Worm (Caenorhabditis elegans): ENCODE data around the gene nhr-139.

The nhr-139 gene

ce11 chrV:7012617-7013016, 25.0 kb upstream of the nhr-139 start, which contains the start of gene srw-127:
Gene srw-127, plus strand, starts transcription at chrV:7012917.
- TF ChIP-seq hmbx-1 (tag; optimal IDR thresholded peaks at IDR 0.05) (no peak), ceh-13 (GFP tag; optimal IDR thresholded peaks at IDR 0.05) (no peak), sea-1 (GFP tag; conservative IDR thresholded peaks at IDR 0.05) (no peak), aly-1 (tag; optimal IDR thresholded peaks at IDR 0.05) (no peak), hnd-1 (tag; optimal IDR thresholded peaks at IDR 0.05) (no peak), flt-1 (GFP tag; IDR thresholded peaks at IDR 0.05) (no peak), ama-1 (optimal IDR thresholded peaks at IDR 0.05) (no peak), ets-7 (tag; optimal IDR thresholded peaks at IDR 0.05) (no peak), scrt-1 (GFP tag; IDR thresholded peaks at IDR 0.05) (no peak), tbx-37 (GFP tag; conservative IDR thresholded peaks at IDR 0.05) (no peak), B0310.2 (tag; optimal IDR thresholded peaks at IDR 0.05) (no peak), tra-4 (tag; optimal IDR thresholded peaks at IDR 0.05) (no peak), pes-1 (GFP tag; IDR thresholded peaks at IDR 0.05) (no peak), F13C5.2 (tag; optimal IDR thresholded peaks at IDR 0.05) (no peak), tbx-11 (GFP tag; IDR thresholded peaks at IDR 0.05) (no peak), hmg-4 (GFP tag; optimal IDR thresholded peaks at IDR 0.05) (no peak)

- no peak for TF ChIP-seq ceh-13 (GFP tag; optimal IDR thresholded peaks at IDR 0.05)
- TF ChIP-seq ama-1 (optimal IDR thresholded peaks at IDR 0.05), result no peak
- no peak for TF ChIP-seq flt-1 (GFP tag; IDR thresholded peaks at IDR 0.05)
- no peak for TF ChIP-seq F13C5.2 (tag; optimal IDR thresholded peaks at IDR 0.05)
- TF ChIP-seq aly-1 (tag; optimal IDR thresholded peaks at IDR 0.05), result no peak
- TF ChIP-seq ets-7 (tag; optimal IDR thresholded peaks at IDR 0.05), result no peak
- TF ChIP-seq hnd-1 (tag; optimal IDR thresholded peaks at IDR 0.05), result no peak
- no peak for TF ChIP-seq tbx-37 (GFP tag; conservative IDR thresholded peaks at IDR 0.05)
- TF ChIP-seq B0310.2 (tag; optimal IDR thresholded peaks at IDR 0.05), result no peak
- TF ChIP-seq tbx-11 (GFP tag; IDR thresholded peaks at IDR 0.05), result no peak
- no peak for TF ChIP-seq hmg-4 (GFP tag; optimal IDR thresholded peaks at IDR 0.05)
- TF ChIP-seq ceh-36 (tag; optimal IDR thresholded peaks at IDR 0.05), result no peak
Measured at ce11 chrV:7009461-7009860, 21.9 kb upstream of the nhr-139 start, which contains the start of gene C33G8.2. Gene C33G8.2, plus strand, starts transcription at chrV:7009761.

ce11 chrV:7007307-7007706, 19.7 kb upstream of the nhr-139 start, which contains the start of gene drd-10:
Gene drd-10, plus strand, starts transcription at chrV:7007607.
- TF ChIP-seq ceh-13 (GFP tag; optimal IDR thresholded peaks at IDR 0.05) (no peak), scrt-1 (GFP tag; IDR thresholded peaks at IDR 0.05) (no peak), ama-1 (optimal IDR thresholded peaks at IDR 0.05) (no peak), ceh-36 (tag; optimal IDR thresholded peaks at IDR 0.05) (no peak), aly-1 (tag; optimal IDR thresholded peaks at IDR 0.05) (no peak), hmbx-1 (tag; optimal IDR thresholded peaks at IDR 0.05) (no peak), F13C5.2 (tag; optimal IDR thresholded peaks at IDR 0.05) (no peak), hmg-4 (GFP tag; optimal IDR thresholded peaks at IDR 0.05) (no peak), tbx-11 (GFP tag; IDR thresholded peaks at IDR 0.05) (no peak), pes-1 (GFP tag; IDR thresholded peaks at IDR 0.05) (no peak), hnd-1 (tag; optimal IDR thresholded peaks at IDR 0.05) (no peak), tbx-37 (GFP tag; conservative IDR thresholded peaks at IDR 0.05) (no peak), ets-7 (tag; optimal IDR thresholded peaks at IDR 0.05) (no peak), sea-1 (GFP tag; conservative IDR thresholded peaks at IDR 0.05) (no peak), tra-4 (tag; optimal IDR thresholded peaks at IDR 0.05) (no peak), flt-1 (GFP tag; IDR thresholded peaks at IDR 0.05) (no peak), B0310.2 (tag; optimal IDR thresholded peaks at IDR 0.05) (no peak)

- TF ChIP-seq ets-7 (tag; optimal IDR thresholded peaks at IDR 0.05) (no peak), hmg-4 (GFP tag; optimal IDR thresholded peaks at IDR 0.05) (no peak), hnd-1 (tag; optimal IDR thresholded peaks at IDR 0.05) (no peak), F13C5.2 (tag; optimal IDR thresholded peaks at IDR 0.05) (no peak), ceh-36 (tag; optimal IDR thresholded peaks at IDR 0.05) (no peak), aly-1 (tag; optimal IDR thresholded peaks at IDR 0.05) (no peak), tbx-11 (GFP tag; IDR thresholded peaks at IDR 0.05) (no peak), scrt-1 (GFP tag; IDR thresholded peaks at IDR 0.05) (no peak), ama-1 (optimal IDR thresholded peaks at IDR 0.05) (no peak), ceh-13 (GFP tag; optimal IDR thresholded peaks at IDR 0.05) (no peak), sea-1 (GFP tag; conservative IDR thresholded peaks at IDR 0.05) (no peak), pes-1 (GFP tag; IDR thresholded peaks at IDR 0.05) (no peak), tra-4 (tag; optimal IDR thresholded peaks at IDR 0.05) (no peak)
Measured at ce11 chrV:7005964-7006363, 18.4 kb upstream of the nhr-139 start, which contains the start of gene spig-10. Gene spig-10, plus strand, starts transcription at chrV:7006264.

- TF ChIP-seq F13C5.2 (tag; optimal IDR thresholded peaks at IDR 0.05) (no peak), aly-1 (tag; optimal IDR thresholded peaks at IDR 0.05) (no peak), hnd-1 (tag; optimal IDR thresholded peaks at IDR 0.05) (no peak), sea-1 (GFP tag; conservative IDR thresholded peaks at IDR 0.05) (no peak), ama-1 (optimal IDR thresholded peaks at IDR 0.05) (no peak), B0310.2 (tag; optimal IDR thresholded peaks at IDR 0.05) (no peak), tbx-11 (GFP tag; IDR thresholded peaks at IDR 0.05) (no peak), flt-1 (GFP tag; IDR thresholded peaks at IDR 0.05) (no peak), ceh-36 (tag; optimal IDR thresholded peaks at IDR 0.05) (no peak), ets-7 (tag; optimal IDR thresholded peaks at IDR 0.05) (no peak), tbx-37 (GFP tag; conservative IDR thresholded peaks at IDR 0.05) (no peak), tra-4 (tag; optimal IDR thresholded peaks at IDR 0.05) (no peak), scrt-1 (GFP tag; IDR thresholded peaks at IDR 0.05) (no peak), hmbx-1 (tag; optimal IDR thresholded peaks at IDR 0.05) (no peak)
Measured at ce11 chrV:7003850-7004249, 16.3 kb upstream of the nhr-139 start, which contains the start of gene srab-4. Gene srab-4, plus strand, starts transcription at chrV:7004150.

- TF ChIP-seq aly-1 (tag; optimal IDR thresholded peaks at IDR 0.05), result no peak
- no peak for TF ChIP-seq F13C5.2 (tag; optimal IDR thresholded peaks at IDR 0.05)
- no peak for TF ChIP-seq scrt-1 (GFP tag; IDR thresholded peaks at IDR 0.05)
- TF ChIP-seq pes-1 (GFP tag; IDR thresholded peaks at IDR 0.05), result no peak
- no peak for TF ChIP-seq tbx-37 (GFP tag; conservative IDR thresholded peaks at IDR 0.05)
- TF ChIP-seq ceh-36 (tag; optimal IDR thresholded peaks at IDR 0.05), result no peak
- TF ChIP-seq tbx-11 (GFP tag; IDR thresholded peaks at IDR 0.05), result no peak
- no peak for TF ChIP-seq ets-7 (tag; optimal IDR thresholded peaks at IDR 0.05)
- no peak for TF ChIP-seq B0310.2 (tag; optimal IDR thresholded peaks at IDR 0.05)
- TF ChIP-seq hnd-1 (tag; optimal IDR thresholded peaks at IDR 0.05), result no peak
- TF ChIP-seq ceh-13 (GFP tag; optimal IDR thresholded peaks at IDR 0.05), result no peak
- TF ChIP-seq sea-1 (GFP tag; conservative IDR thresholded peaks at IDR 0.05), result no peak
- TF ChIP-seq flt-1 (GFP tag; IDR thresholded peaks at IDR 0.05), result no peak
- TF ChIP-seq ama-1 (optimal IDR thresholded peaks at IDR 0.05), result no peak
- TF ChIP-seq tra-4 (tag; optimal IDR thresholded peaks at IDR 0.05), result no peak
- no peak for TF ChIP-seq hmbx-1 (tag; optimal IDR thresholded peaks at IDR 0.05)
- TF ChIP-seq hmg-4 (GFP tag; optimal IDR thresholded peaks at IDR 0.05), result no peak
Measured at ce11 chrV:7000734-7001133, 13.2 kb upstream of the nhr-139 start.

Data from whole organism, early embryonic.